Worm (Caenorhabditis elegans) whole organism, midembryonic: ENCODE data around the gene jmjd-1.2.

Experiments
- T22C8.4 ChIP-seq: fragments of 200-800 bp; sonication (Bioruptor generic); IDR thresholded peaks from 2 replicates; pipeline ENCODE4 v1.3.6; 2022; ENCODE audit warnings: missing genetic modification characterization, missing compliant biosample characterization
- cog-1 ChIP-seq: sonication (generic microtip); optimal IDR thresholded peaks from 2 replicates; lab custom pipeline; 2016; ENCODE audit warnings: missing genetic modification characterization, missing compliant biosample characterization
- flt-1 ChIP-seq: fragments of 200-800 bp; sonication (Bioruptor generic); IDR thresholded peaks from 2 replicates; pipeline ENCODE4 v1.3.6; 2022; ENCODE audit warnings: missing genetic modification characterization, missing compliant biosample characterization
- klf-2 ChIP-seq: fragments of 200-800 bp; sonication (Bioruptor generic); conservative IDR thresholded peaks from 2 replicates; pipeline ENCODE4 v1.3.6; 2022; ENCODE audit warnings: missing genetic modification reagents, missing genetic modification characterization, missing compliant biosample characterization
- med-1 ChIP-seq: sonication (generic microtip); optimal IDR thresholded peaks from 2 replicates; lab custom pipeline; 2017; ENCODE audit warnings: missing genetic modification characterization, mild to moderate bottlenecking, missing compliant biosample characterization, antibody characterized with exemption, missing genetic modification reagents; ENCODE audit not compliant: insufficient read depth
- ref-1 ChIP-seq: fragments of 200-800 bp; sonication (Bioruptor generic); conservative IDR thresholded peaks from 2 replicates; pipeline ENCODE4 v1.3.6; 2022; ENCODE audit warnings: missing genetic modification reagents, missing genetic modification characterization, missing compliant biosample characterization
- tab-1 ChIP-seq: fragments of 200-800 bp; sonication (Bioruptor generic); IDR thresholded peaks from 2 replicates; pipeline ENCODE4 v1.3.6; 2022; ENCODE audit warnings: missing genetic modification characterization, missing compliant biosample characterization
- ztf-23 ChIP-seq: fragments of 200-800 bp; sonication (Bioruptor generic); IDR thresholded peaks from 2 replicates; pipeline ENCODE4 v1.3.6; 2022; ENCODE audit warnings: missing genetic modification reagents, missing genetic modification characterization, missing compliant biosample characterization
- ztf-29 ChIP-seq: fragments of 200-800 bp; sonication (Bioruptor generic); IDR thresholded peaks from 2 replicates; pipeline ENCODE4 v1.3.6; 2022; ENCODE audit warnings: missing genetic modification reagents, missing genetic modification characterization, missing compliant biosample characterization

jmjd-1.2 gene

ce11 chrIV:4660151-4661041 is at the start of gene jmjd-1.2, which contains the start of gene F29B9.11:
Gene jmjd-1.2, plus strand, starts transcription at chrIV:4660991.
Gene F29B9.11, minus strand, starts transcription at chrIV:4660201.
- 0 out of 2 replicates have a peak, but pooled peaks have one; percentile 24 for TF ChIP-seq klf-2 (GFP tag; lab: Robert Waterston, UW)
- peak; percentile 57; the same call in 1 of the 2 replicates for TF ChIP-seq ztf-29 (GFP tag; lab: Robert Waterston, UW)
- no peak for TF ChIP-seq ref-1 (GFP tag; lab: Robert Waterston, UW)
- peak; percentile 41; the same call in 1 of the 2 replicates for TF ChIP-seq T22C8.4 (GFP tag; lab: Robert Waterston, UW)
- peak; percentile 88 for TF ChIP-seq cog-1 (tag; lab: Kevin White, UChicago)
- peak; percentile 86 for TF ChIP-seq flt-1
- no peak for TF ChIP-seq med-1 (GFP tag; lab: Kevin White, UChicago)
- no peak for TF ChIP-seq tab-1
- TF ChIP-seq ztf-23 (GFP tag; lab: Robert Waterston, UW): peak; percentile 84

- TF ChIP-seq ref-1 (GFP tag; lab: Robert Waterston, UW): no peak
- TF ChIP-seq klf-2 (GFP tag; lab: Robert Waterston, UW): no peak
- no peak for TF ChIP-seq T22C8.4 (GFP tag; lab: Robert Waterston, UW)
- TF ChIP-seq tab-1: no peak
- TF ChIP-seq med-1 (GFP tag; lab: Kevin White, UChicago): no peak
- no peak for TF ChIP-seq flt-1
- no peak for TF ChIP-seq cog-1 (tag; lab: Kevin White, UChicago)
- no peak for TF ChIP-seq ztf-23 (GFP tag; lab: Robert Waterston, UW)
- no peak for TF ChIP-seq ztf-29 (GFP tag; lab: Robert Waterston, UW)
These were observed 49.1 kb upstream of the jmjd-1.2 start for ce11 chrIV:4611740-4612139.

- no peak for TF ChIP-seq klf-2 (GFP tag; lab: Robert Waterston, UW)
- no peak for TF ChIP-seq ref-1 (GFP tag; lab: Robert Waterston, UW)
- TF ChIP-seq med-1 (GFP tag; lab: Kevin White, UChicago): no peak
These were observed 48.2 kb upstream of the jmjd-1.2 start for ce11 chrIV:4612597-4612996.

ce11 chrIV:4613516-4613915 is 47.3 kb upstream of the jmjd-1.2 start:
- TF ChIP-seq ref-1 (GFP tag; lab: Robert Waterston, UW): no peak

ce11 chrIV:4623852-4624251 is 36.9 kb upstream of the jmjd-1.2 start:
- no peak for TF ChIP-seq med-1 (GFP tag; lab: Kevin White, UChicago)

ce11 chrIV:4633393-4633792 is 27.4 kb upstream of the jmjd-1.2 start, which contains the start of gene R105.1:
Gene R105.1, plus strand, starts transcription at chrIV:4633693.
- no peak for TF ChIP-seq klf-2 (GFP tag; lab: Robert Waterston, UW)
- TF ChIP-seq tab-1: no peak
- TF ChIP-seq ref-1 (GFP tag; lab: Robert Waterston, UW): no peak
- no peak for TF ChIP-seq ztf-29 (GFP tag; lab: Robert Waterston, UW)
- no peak for TF ChIP-seq ztf-23 (GFP tag; lab: Robert Waterston, UW)
- TF ChIP-seq cog-1 (tag; lab: Kevin White, UChicago): no peak
- TF ChIP-seq med-1 (GFP tag; lab: Kevin White, UChicago): no peak
- TF ChIP-seq flt-1: no peak
- TF ChIP-seq T22C8.4 (GFP tag; lab: Robert Waterston, UW): no peak

- TF ChIP-seq ztf-23 (GFP tag; lab: Robert Waterston, UW) (no peak), cog-1 (tag; lab: Kevin White, UChicago) (no peak), tab-1 (no peak), T22C8.4 (GFP tag; lab: Robert Waterston, UW) (no peak), med-1 (GFP tag; lab: Kevin White, UChicago) (no peak), ztf-29 (GFP tag; lab: Robert Waterston, UW) (no peak), klf-2 (GFP tag; lab: Robert Waterston, UW) (no peak), flt-1 (no peak)
These were observed 24.8 kb upstream of the jmjd-1.2 start, which contains the start of gene R105.5 for ce11 chrIV:4636001-4636400. Gene R105.5, plus strand, starts transcription at chrIV:4636301.

ce11 chrIV:4637840-4638239 is 23.0 kb upstream of the jmjd-1.2 start, which contains the start of gene F19C7.8:
Gene F19C7.8, minus strand, starts transcription at chrIV:4638095.
- TF ChIP-seq flt-1 (no peak), ref-1 (GFP tag; lab: Robert Waterston, UW) (no peak), klf-2 (GFP tag; lab: Robert Waterston, UW) (no peak), ztf-29 (GFP tag; lab: Robert Waterston, UW) (no peak), T22C8.4 (GFP tag; lab: Robert Waterston, UW) (no peak), tab-1 (no peak), cog-1 (tag; lab: Kevin White, UChicago) (no peak), ztf-23 (GFP tag; lab: Robert Waterston, UW) (no peak), med-1 (GFP tag; lab: Kevin White, UChicago) (no peak)

ce11 chrIV:4639352-4639751 is 21.4 kb upstream of the jmjd-1.2 start:
- TF ChIP-seq klf-2 (GFP tag; lab: Robert Waterston, UW): no peak
- no peak for TF ChIP-seq cog-1 (tag; lab: Kevin White, UChicago)
- no peak for TF ChIP-seq T22C8.4 (GFP tag; lab: Robert Waterston, UW)

ce11 chrIV:4640941-4641340 is 19.9 kb upstream of the jmjd-1.2 start:
- no peak for TF ChIP-seq ref-1 (GFP tag; lab: Robert Waterston, UW)
- no peak for TF ChIP-seq ztf-23 (GFP tag; lab: Robert Waterston, UW)
- TF ChIP-seq med-1 (GFP tag; lab: Kevin White, UChicago): no peak
- TF ChIP-seq tab-1: no peak
- TF ChIP-seq cog-1 (tag; lab: Kevin White, UChicago): no peak
- no peak for TF ChIP-seq flt-1
- TF ChIP-seq ztf-29 (GFP tag; lab: Robert Waterston, UW): no peak
- TF ChIP-seq klf-2 (GFP tag; lab: Robert Waterston, UW): no peak
- TF ChIP-seq T22C8.4 (GFP tag; lab: Robert Waterston, UW): no peak
